Worm (Caenorhabditis elegans): ENCODE measurements around the gene C09E7.8.

DNA sequence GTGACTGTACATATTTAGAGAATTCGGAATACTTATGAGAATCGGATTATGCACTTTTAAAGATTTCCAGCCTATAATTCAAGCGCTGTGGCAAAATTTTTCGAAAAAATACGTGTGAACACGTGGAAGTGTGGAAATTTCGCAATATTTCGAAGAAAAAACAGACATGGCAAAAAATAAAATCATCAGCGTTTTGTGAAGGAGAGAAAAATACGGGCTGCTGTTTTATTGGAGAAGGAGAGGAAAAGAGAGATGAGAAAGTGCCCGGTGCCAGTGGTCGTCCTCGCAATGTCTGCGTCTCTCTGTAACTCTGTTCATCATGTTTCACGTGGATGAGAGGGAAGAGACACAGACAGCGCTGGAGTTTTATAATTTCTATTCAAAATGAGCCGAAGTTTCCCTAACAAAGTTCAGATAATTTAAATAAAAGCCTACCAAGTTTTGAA lies 47.7 kb upstream of the C09E7.8 start:
- TF ChIP-seq rnt-1 (tag; optimal IDR thresholded peaks at IDR 0.05) (peak; percentile 83), pqm-1 (tag; optimal IDR thresholded peaks at IDR 0.05) (no peak), nhr-85 (tag) (peak; percentile 83), ama-1 (optimal IDR thresholded peaks at IDR 0.05) (peak; percentile 77), blmp-1 (tag; optimal IDR thresholded peaks at IDR 0.05) (peak; percentile 82), skn-1 (tag; optimal IDR thresholded peaks at IDR 0.05) (peak; percentile 90), zag-1 (tag; optimal IDR thresholded peaks at IDR 0.05) (no peak), nhr-237 (tag; optimal IDR thresholded peaks at IDR 0.05) (no peak), unc-62 (GFP tag; optimal IDR thresholded peaks at IDR 0.05) (no peak), nhr-20 (tag; optimal IDR thresholded peaks at IDR 0.05) (peak; percentile 72)

All from whole organism, L1 larva.